Worm (Caenorhabditis elegans): ENCODE measurements around the gene clec-88.

DNA sequence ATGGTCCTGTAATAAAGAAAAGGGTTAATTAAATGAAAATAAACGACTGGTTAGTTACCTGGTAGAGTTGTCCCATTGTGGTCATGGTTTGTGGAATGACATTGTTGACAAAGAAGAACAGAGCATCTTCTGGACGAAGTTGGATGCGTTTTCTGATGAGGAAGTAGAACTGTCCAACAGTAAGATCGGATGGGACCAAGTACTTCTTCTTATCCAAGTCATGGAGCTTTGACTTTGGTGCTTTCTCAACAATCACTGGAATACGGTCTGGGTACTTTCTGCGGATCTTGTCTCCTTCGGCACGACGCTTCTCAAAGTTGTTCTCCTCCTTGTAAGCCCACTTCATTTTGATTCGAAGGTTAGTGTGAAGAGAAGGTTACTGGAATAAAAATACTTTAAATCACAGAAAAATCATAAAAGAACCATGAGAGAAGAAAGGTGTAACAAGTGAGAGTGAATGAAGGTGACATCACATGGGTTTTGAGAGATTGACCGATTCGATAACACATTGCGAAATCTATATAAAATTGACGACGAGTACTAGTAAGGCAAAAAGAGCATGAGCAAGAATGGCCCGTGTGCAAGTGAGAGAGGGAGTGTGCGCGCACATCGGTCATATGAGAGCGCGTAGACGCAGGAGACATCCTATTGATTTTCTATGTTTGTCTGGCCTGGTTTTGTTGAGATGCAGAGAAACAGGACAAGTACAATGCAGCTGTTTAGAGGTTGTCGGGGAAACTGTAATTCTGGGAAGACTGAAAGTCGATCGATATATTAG is 18.0 kb upstream of the clec-88 start, which contains the start of gene lgg-1:
- peak; percentile 31 for TF ChIP-seq nhr-28 (tag; optimal IDR thresholded peaks at IDR 0.05)
- TF ChIP-seq ceh-62 (tag; optimal IDR thresholded peaks at IDR 0.05): no peak
